Worm (Caenorhabditis elegans) whole organism, midembryonic: Measurements from ENCODE around the gene R02F11.9.

Experiments used
- T22C8.4 ChIP-seq: fragments of 200-800 bp; sonication (Bioruptor generic); IDR thresholded peaks from 2 replicates; pipeline ENCODE4 v1.3.6; 2022; ENCODE audit warnings: missing genetic modification characterization, missing compliant biosample characterization
- cog-1 ChIP-seq: sonication (generic microtip); optimal IDR thresholded peaks from 2 replicates; lab custom pipeline; 2016; ENCODE audit warnings: missing genetic modification characterization, missing compliant biosample characterization
- flt-1 ChIP-seq: fragments of 200-800 bp; sonication (Bioruptor generic); IDR thresholded peaks from 2 replicates; pipeline ENCODE4 v1.3.6; 2022; ENCODE audit warnings: missing genetic modification characterization, missing compliant biosample characterization
- klf-2 ChIP-seq: fragments of 200-800 bp; sonication (Bioruptor generic); conservative IDR thresholded peaks from 2 replicates; pipeline ENCODE4 v1.3.6; 2022; ENCODE audit warnings: missing genetic modification reagents, missing genetic modification characterization, missing compliant biosample characterization
- med-1 ChIP-seq: sonication (generic microtip); optimal IDR thresholded peaks from 2 replicates; lab custom pipeline; 2017; ENCODE audit warnings: missing genetic modification characterization, mild to moderate bottlenecking, missing compliant biosample characterization, antibody characterized with exemption, missing genetic modification reagents; ENCODE audit not compliant: insufficient read depth
- ref-1 ChIP-seq: fragments of 200-800 bp; sonication (Bioruptor generic); conservative IDR thresholded peaks from 2 replicates; pipeline ENCODE4 v1.3.6; 2022; ENCODE audit warnings: missing genetic modification reagents, missing genetic modification characterization, missing compliant biosample characterization
- tab-1 ChIP-seq: fragments of 200-800 bp; sonication (Bioruptor generic); IDR thresholded peaks from 2 replicates; pipeline ENCODE4 v1.3.6; 2022; ENCODE audit warnings: missing genetic modification characterization, missing compliant biosample characterization
- ztf-23 ChIP-seq: fragments of 200-800 bp; sonication (Bioruptor generic); IDR thresholded peaks from 2 replicates; pipeline ENCODE4 v1.3.6; 2022; ENCODE audit warnings: missing genetic modification reagents, missing genetic modification characterization, missing compliant biosample characterization
- ztf-29 ChIP-seq: fragments of 200-800 bp; sonication (Bioruptor generic); IDR thresholded peaks from 2 replicates; pipeline ENCODE4 v1.3.6; 2022; ENCODE audit warnings: missing genetic modification reagents, missing genetic modification characterization, missing compliant biosample characterization

- TF ChIP-seq klf-2 (GFP tag; lab: Robert Waterston, UW) (no peak), ref-1 (GFP tag; lab: Robert Waterston, UW) (no peak), cog-1 (tag; lab: Kevin White, UChicago) (no peak), tab-1 (GFP tag; lab: Robert Waterston, UW) (no peak), ztf-23 (GFP tag; lab: Robert Waterston, UW) (no peak), med-1 (GFP tag; lab: Kevin White, UChicago) (no peak), T22C8.4 (GFP tag; lab: Robert Waterston, UW) (no peak), flt-1 (no peak), ztf-29 (GFP tag; lab: Robert Waterston, UW) (no peak)
Observed at ce11 chrV:4801943-4802342, 14.7 kb downstream of the R02F11.9 start.
